Worm (Caenorhabditis elegans): ENCODE data around the gene ncx-3.

- TF ChIP-seq hlh-13 (GFP tag; optimal IDR thresholded peaks at IDR 0.05) (no peak), pax-1 (tag; optimal IDR thresholded peaks at IDR 0.05) (no peak), ceh-24 (tag; optimal IDR thresholded peaks at IDR 0.05) (no peak), ref-2 (tag; optimal IDR thresholded peaks at IDR 0.05) (no peak), ceh-2 (tag; optimal IDR thresholded peaks at IDR 0.05) (no peak), pqm-1 (tag; optimal IDR thresholded peaks at IDR 0.05) (no peak)
These were observed 17.4 kb upstream of the ncx-3 start for ce11 chrIV:10699000-10699399.

All from whole organism, late embryonic.